Worm (Caenorhabditis elegans) whole organism, mixed stage, embryonic: Measurements from ENCODE around the gene ZK1307.1.

Source experiments
- M03D4.4 ChIP-seq: sonication (generic microtip); optimal IDR thresholded peaks from 2 replicates; lab custom pipeline; 2017; ENCODE audit warnings: mild to moderate bottlenecking, missing genetic modification characterization, missing compliant biosample characterization
- bed-3 ChIP-seq: fragments of 200-800 bp; sonication (Bioruptor generic); optimal IDR thresholded peaks from 3 replicates; lab custom pipeline; 2018; ENCODE audit warnings: mild to moderate bottlenecking, missing genetic modification characterization, moderate library complexity, missing compliant biosample characterization
- blmp-1 ChIP-seq: fragments of 150-350 bp; optimal IDR thresholded peaks from 2 replicates; lab custom pipeline; 2014; ENCODE audit warnings: missing biosample characterization, missing genetic modification characterization
- ceh-39 ChIP-seq: fragments of 150-350 bp; optimal IDR thresholded peaks from 2 replicates; lab custom pipeline; 2014; ENCODE audit warnings: missing biosample characterization, missing genetic modification characterization
- ces-1 ChIP-seq: fragments of 150-350 bp; optimal IDR thresholded peaks from 2 replicates; lab custom pipeline; 2014; ENCODE audit warnings: missing biosample characterization, missing genetic modification reagents, missing genetic modification characterization
- cnd-1 ChIP-seq: fragments of 200-800 bp; sonication (Bioruptor generic); optimal IDR thresholded peaks from 2 replicates; lab custom pipeline; 2018; ENCODE audit warnings: mild to moderate bottlenecking, missing genetic modification characterization, missing compliant biosample characterization
- drap-1 ChIP-seq: fragments of 200-800 bp; sonication (Bioruptor generic); optimal IDR thresholded peaks from 3 replicates; lab custom pipeline; 2018; ENCODE audit warnings: mild to moderate bottlenecking, missing genetic modification characterization, missing compliant biosample characterization
- elt-1 ChIP-seq: sonication (generic microtip); optimal IDR thresholded peaks from 2 replicates; lab custom pipeline; 2017; ENCODE audit warnings: missing genetic modification characterization, mild to moderate bottlenecking, missing compliant biosample characterization, antibody characterized with exemption, moderate library complexity, borderline replicate concordance; ENCODE audit not compliant: insufficient read depth
- elt-3 ChIP-seq: fragments of 150-350 bp; optimal IDR thresholded peaks from 2 replicates; lab custom pipeline; 2014; ENCODE audit warnings: missing biosample characterization, missing genetic modification characterization
- flh-1 ChIP-seq: fragments of 200-800 bp; sonication (Bioruptor generic); optimal IDR thresholded peaks from 2 replicates; lab custom pipeline; 2018; ENCODE audit warnings: mild to moderate bottlenecking, missing genetic modification characterization, moderate library complexity, missing compliant biosample characterization
- ham-2 ChIP-seq: fragments of 200-800 bp; sonication (Bioruptor generic); optimal IDR thresholded peaks from 2 replicates; lab custom pipeline; 2018; ENCODE audit warnings: mild to moderate bottlenecking, missing genetic modification characterization, missing compliant biosample characterization
- hlh-1 ChIP-seq: fragments of 150-350 bp; optimal IDR thresholded peaks from 2 replicates; lab custom pipeline; 2014; ENCODE audit warnings: missing biosample characterization, missing genetic modification reagents, missing genetic modification characterization
- lin-13 ChIP-seq: fragments of 150-350 bp; optimal IDR thresholded peaks from 2 replicates; lab custom pipeline; 2014; ENCODE audit warnings: missing biosample characterization, missing genetic modification characterization
- lin-32 ChIP-seq: fragments of 200-800 bp; sonication (Bioruptor generic); optimal IDR thresholded peaks from 2 replicates; lab custom pipeline; 2018; ENCODE audit warnings: mild to moderate bottlenecking, missing genetic modification characterization, missing compliant biosample characterization
- lsy-2 ChIP-seq: fragments of 150-350 bp; optimal IDR thresholded peaks from 2 replicates; lab custom pipeline; 2014; ENCODE audit warnings: missing biosample characterization, missing genetic modification characterization
- mep-1 ChIP-seq: fragments of 150-350 bp; optimal IDR thresholded peaks from 2 replicates; lab custom pipeline; 2017; ENCODE audit warnings: missing biosample characterization, missing genetic modification reagents, missing genetic modification characterization, inconsistent platforms
- mls-2 ChIP-seq: sonication (generic microtip); optimal IDR thresholded peaks from 2 replicates; lab custom pipeline; 2016; ENCODE audit warnings: mild to moderate bottlenecking, missing genetic modification characterization, moderate library complexity, missing compliant biosample characterization
- nhr-12 ChIP-seq: fragments of 150-350 bp; optimal IDR thresholded peaks from 2 replicates; lab custom pipeline; 2014; ENCODE audit warnings: missing biosample characterization, missing genetic modification characterization
- nhr-237 ChIP-seq: fragments of 150-350 bp; optimal IDR thresholded peaks from 2 replicates; lab custom pipeline; 2014; ENCODE audit warnings: missing biosample characterization, missing genetic modification characterization
- nhr-28 ChIP-seq: fragments of 150-350 bp; optimal IDR thresholded peaks from 2 replicates; lab custom pipeline; 2014; ENCODE audit warnings: missing biosample characterization, missing genetic modification characterization
- pha-4 ChIP-seq: fragments of 150-350 bp; optimal IDR thresholded peaks from 2 replicates; lab custom pipeline; 2018; ENCODE audit warnings: missing biosample characterization, missing genetic modification reagents, missing genetic modification characterization
- sem-2 ChIP-seq: fragments of 200-800 bp; sonication (Bioruptor generic); optimal IDR thresholded peaks from 2 replicates; lab custom pipeline; 2018; ENCODE audit warnings: mild to moderate bottlenecking, missing genetic modification characterization, missing compliant biosample characterization
- snpc-4 ChIP-seq: fragments of 150-350 bp; optimal IDR thresholded peaks from 2 replicates; lab custom pipeline; 2014; ENCODE audit warnings: missing biosample characterization, missing genetic modification characterization
- sptf-1 ChIP-seq: sonication (generic microtip); optimal IDR thresholded peaks from 2 replicates; lab custom pipeline; 2017; ENCODE audit warnings: mild to moderate bottlenecking, missing genetic modification characterization, moderate library complexity, missing compliant biosample characterization
- tbx-8 ChIP-seq: fragments of 200-800 bp; sonication (Bioruptor generic); optimal IDR thresholded peaks from 2 replicates; lab custom pipeline; 2018; ENCODE audit warnings: mild to moderate bottlenecking, missing genetic modification characterization, moderate library complexity, missing compliant biosample characterization
- unc-120 ChIP-seq: sonication (generic microtip); optimal IDR thresholded peaks from 2 replicates; lab custom pipeline; 2017; ENCODE audit warnings: missing genetic modification characterization, missing compliant biosample characterization; ENCODE audit not compliant: poor library complexity, severe bottlenecking
- unc-62 ChIP-seq: fragments of 150-350 bp; optimal IDR thresholded peaks from 2 replicates; lab custom pipeline; 2014; ENCODE audit warnings: missing biosample characterization, missing genetic modification reagents, missing genetic modification characterization
- zip-8 ChIP-seq: fragments of 150-350 bp; optimal IDR thresholded peaks from 2 replicates; lab custom pipeline; 2014; ENCODE audit warnings: missing biosample characterization, missing genetic modification characterization
- ztf-11 ChIP-seq: fragments of 150-350 bp; optimal IDR thresholded peaks from 2 replicates; lab custom pipeline; 2014; ENCODE audit warnings: missing biosample characterization, missing genetic modification characterization

ZK1307.1 gene

ce11 chrII:9621913-9622348 lies 33.4 kb downstream of the ZK1307.1 start:
- TF ChIP-seq ztf-11, result no peak
- TF ChIP-seq elt-1 (tag; lab: Kevin White, UChicago), result no peak
- no peak for TF ChIP-seq zip-8 (tag; lab: Kevin White, UChicago)
- no peak for TF ChIP-seq mep-1
- TF ChIP-seq bed-3 (GFP tag; lab: Kevin White, UChicago), result no peak
- no peak for TF ChIP-seq tbx-8 (GFP tag; lab: Kevin White, UChicago)

DNA sequence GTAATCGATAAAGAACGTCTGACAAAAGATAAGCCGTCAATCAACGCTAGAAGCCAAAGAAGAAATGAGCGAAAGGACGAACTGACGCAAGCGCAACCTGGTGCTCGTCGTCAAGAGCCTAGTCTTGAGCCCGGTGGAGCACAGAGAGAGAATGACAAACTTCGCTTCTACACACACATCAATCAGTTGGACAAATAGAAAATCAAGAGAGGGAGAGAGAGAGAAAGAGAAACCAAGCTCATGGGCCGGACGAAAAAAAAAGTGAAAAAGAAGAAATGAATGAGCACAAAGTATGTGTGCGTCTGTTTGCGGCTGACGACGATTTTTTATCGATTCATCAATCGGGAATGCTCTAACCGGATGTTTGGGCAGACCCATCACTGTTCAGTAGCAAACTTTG lies 34.3 kb downstream of the ZK1307.1 start:
- TF ChIP-seq unc-120 (peak; percentile 39), ces-1 (GFP tag; lab: Kevin White, UChicago) (no peak), hlh-1 (tag; lab: Kevin White, UChicago) (peak; percentile 67), unc-62 (GFP tag; lab: Kevin White, UChicago) (peak; percentile 90)
- TF ChIP-seq, all 35 proteins: peak for 3

ce11 chrII:9620616-9621015 lies 34.8 kb downstream of the ZK1307.1 start:
- TF ChIP-seq elt-1 (tag; lab: Kevin White, UChicago) (no peak), bed-3 (GFP tag; lab: Kevin White, UChicago) (no peak), nhr-28 (tag; lab: Kevin White, UChicago) (no peak), mls-2 (tag; lab: Kevin White, UChicago) (no peak), unc-62 (GFP tag; lab: Kevin White, UChicago) (peak; percentile 60), sptf-1 (no peak), nhr-12 (tag; lab: Kevin White, UChicago) (no peak)

DNA sequence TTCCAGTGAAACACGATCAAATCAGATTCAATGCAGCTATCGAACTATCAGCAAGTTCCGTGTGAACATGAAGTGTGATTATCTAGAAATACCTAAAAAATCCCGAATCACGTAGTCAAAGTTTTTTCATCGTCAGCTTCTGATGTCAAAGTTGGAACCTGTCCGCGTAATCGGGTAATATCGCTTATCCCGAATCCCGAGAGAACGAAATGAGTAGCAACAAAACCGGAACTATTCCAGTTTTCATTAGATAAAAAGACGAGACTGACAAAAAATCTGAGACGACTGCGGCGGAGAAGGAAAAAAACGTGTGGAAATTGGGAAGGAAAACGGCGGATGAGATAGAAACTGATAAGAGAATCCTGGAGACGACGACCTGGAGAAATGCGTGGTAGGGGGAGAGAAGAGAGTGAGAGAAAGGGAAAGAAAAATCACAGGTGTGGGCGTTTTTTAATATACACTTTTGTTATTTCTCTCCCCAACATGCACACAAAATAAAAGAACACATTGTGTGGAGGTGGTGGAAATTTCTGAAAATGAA lies 35.3 kb downstream of the ZK1307.1 start:
- TF ChIP-seq drap-1 (GFP tag; lab: Kevin White, UChicago) (no peak), elt-1 (tag; lab: Kevin White, UChicago) (peak; percentile 26), nhr-12 (tag; lab: Kevin White, UChicago) (no peak), hlh-1 (tag; lab: Kevin White, UChicago) (no peak)

- TF ChIP-seq lsy-2 (tag; lab: Kevin White, UChicago) (no peak), unc-120 (peak; percentile 63), hlh-1 (tag; lab: Kevin White, UChicago) (peak; percentile 70), unc-62 (GFP tag; lab: Kevin White, UChicago) (peak; percentile 84), ham-2 (peak; percentile 63), elt-1 (tag; lab: Kevin White, UChicago) (peak; percentile 85), drap-1 (GFP tag; lab: Kevin White, UChicago) (peak; percentile 42), nhr-237 (tag; lab: Kevin White, UChicago) (no peak), elt-3 (tag; lab: Kevin White, UChicago) (no peak)
- TF ChIP-seq, all 35 proteins: peak for 6
These were observed 35.9 kb downstream of the ZK1307.1 start for ce11 chrII:9619402-9619862.

DNA sequence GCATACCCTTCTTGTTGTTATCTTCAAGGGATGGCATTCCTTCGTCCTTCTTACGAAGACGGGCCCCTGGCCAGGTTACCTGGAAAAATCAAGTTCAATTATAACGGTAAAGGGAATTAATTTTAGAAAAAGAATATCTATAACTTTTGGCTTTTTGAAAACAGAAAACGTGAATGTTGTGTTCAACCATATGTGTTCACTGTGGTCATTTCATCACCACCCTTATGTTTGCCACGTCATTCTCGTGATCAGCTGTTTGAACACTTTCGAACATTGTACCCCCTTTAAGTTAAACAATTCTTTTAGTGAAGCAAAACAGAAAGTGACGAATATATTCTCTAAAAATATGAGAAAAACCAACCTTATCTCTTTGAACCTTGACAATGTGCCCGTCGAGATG lies 36.6 kb downstream of the ZK1307.1 start:
- no peak for TF ChIP-seq elt-3 (tag; lab: Kevin White, UChicago)
- no peak for TF ChIP-seq drap-1 (GFP tag; lab: Kevin White, UChicago)
- no peak for TF ChIP-seq ham-2
- TF ChIP-seq lin-32 (GFP tag; lab: Kevin White, UChicago), result no peak
- no peak for TF ChIP-seq blmp-1 (tag; lab: Kevin White, UChicago)
- no peak for TF ChIP-seq mep-1
- no peak for TF ChIP-seq zip-8 (tag; lab: Kevin White, UChicago)
- TF ChIP-seq unc-120, result no peak
- no peak for TF ChIP-seq lin-13 (tag; lab: Kevin White, UChicago)
- TF ChIP-seq bed-3 (GFP tag; lab: Kevin White, UChicago), result no peak
- no peak for TF ChIP-seq cnd-1
- no peak for TF ChIP-seq lsy-2 (tag; lab: Kevin White, UChicago)
- TF ChIP-seq ces-1 (GFP tag; lab: Kevin White, UChicago), result no peak
- no peak for TF ChIP-seq pha-4 (tag; lab: Kevin White, UChicago)

- TF ChIP-seq cnd-1 (no peak), nhr-28 (tag; lab: Kevin White, UChicago) (no peak), elt-3 (tag; lab: Kevin White, UChicago) (no peak), bed-3 (GFP tag; lab: Kevin White, UChicago) (no peak), ztf-11 (no peak), M03D4.4 (tag; lab: Kevin White, UChicago) (no peak), drap-1 (GFP tag; lab: Kevin White, UChicago) (no peak), blmp-1 (tag; lab: Kevin White, UChicago) (no peak), zip-8 (tag; lab: Kevin White, UChicago) (no peak), mep-1 (no peak), nhr-12 (tag; lab: Kevin White, UChicago) (no peak), flh-1 (no peak), ceh-39 (tag; lab: Kevin White, UChicago) (no peak), ces-1 (GFP tag; lab: Kevin White, UChicago) (no peak), tbx-8 (GFP tag; lab: Kevin White, UChicago) (no peak), sem-2 (GFP tag; lab: Kevin White, UChicago) (no peak), snpc-4 (no peak)
These were observed 37.5 kb downstream of the ZK1307.1 start for ce11 chrII:9617902-9618245.
